Worm (Caenorhabditis elegans) whole organism, L3 larva: ENCODE results near the gene xbp-1.

ENCODE experiments used
- R02D3.7 ChIP-seq: fragments of 150-350 bp; optimal IDR thresholded peaks from 2 replicates; lab custom pipeline; 2014; ENCODE audit warnings: missing biosample characterization, missing genetic modification characterization
- ZK546.5 ChIP-seq: sonication (generic microtip); optimal IDR thresholded peaks from 2 replicates; lab custom pipeline; 2017; ENCODE audit warnings: missing biosample characterization, missing genetic modification characterization
- aly-2 ChIP-seq: fragments of 150-350 bp; optimal IDR thresholded peaks from 2 replicates; lab custom pipeline; 2014; ENCODE audit warnings: missing biosample characterization, missing genetic modification characterization
- ama-1 ChIP-seq: fragments of 150-350 bp; optimal IDR thresholded peaks from 2 replicates; lab custom pipeline; 2018
- ceh-16 ChIP-seq: sonication (generic microtip); optimal IDR thresholded peaks from 2 replicates; lab custom pipeline; 2017; ENCODE audit warnings: missing biosample characterization, missing genetic modification characterization
- ceh-28 ChIP-seq: fragments of 150-350 bp; optimal IDR thresholded peaks from 2 replicates; lab custom pipeline; 2014; ENCODE audit warnings: missing biosample characterization, missing genetic modification reagents, missing genetic modification characterization
- ceh-82 ChIP-seq: fragments of 150-350 bp; optimal IDR thresholded peaks from 2 replicates; lab custom pipeline; 2014; ENCODE audit warnings: missing biosample characterization, missing genetic modification characterization
- ceh-9 ChIP-seq: sonication (generic microtip); optimal IDR thresholded peaks from 2 replicates; lab custom pipeline; 2018; ENCODE audit warnings: missing biosample characterization, missing genetic modification characterization
- daf-12 ChIP-seq: fragments of 150-350 bp; optimal IDR thresholded peaks from 2 replicates; lab custom pipeline; 2014; ENCODE audit warnings: missing biosample characterization, missing genetic modification reagents, missing genetic modification characterization
- egl-27 ChIP-seq: sonication (generic microtip); optimal IDR thresholded peaks from 4 replicates; lab custom pipeline; 2017; ENCODE audit warnings: missing biosample characterization, missing genetic modification reagents, missing genetic modification characterization
- egl-5 ChIP-seq: fragments of 150-350 bp; optimal IDR thresholded peaks from 2 replicates; lab custom pipeline; 2017; ENCODE audit warnings: missing biosample characterization, missing genetic modification reagents, missing genetic modification characterization, inconsistent platforms
- elt-1 ChIP-seq: fragments of 150-350 bp; optimal IDR thresholded peaks from 2 replicates; lab custom pipeline; 2014; ENCODE audit warnings: missing biosample characterization, missing genetic modification characterization
- elt-2 ChIP-seq: sonication (generic microtip); optimal IDR thresholded peaks from 2 replicates; lab custom pipeline; 2016; ENCODE audit warnings: missing genetic modification reagents, mild to moderate bottlenecking, missing genetic modification characterization, missing compliant biosample characterization
- elt-3 ChIP-seq, 3 experiments: fragments of 150-350 bp in 1 of 3; sonication (generic microtip) in 2 of 3; optimal IDR thresholded peaks; 2 replicates in 2 of 3; 4 replicates in 1 of 3; lab custom pipeline; 2014 to 2017; ENCODE audit warnings: missing biosample characterization in 3 of 3, missing genetic modification characterization in 3 of 3
- eor-1 ChIP-seq, 2 experiments: fragments of 150-350 bp; optimal IDR thresholded peaks; 2 replicates each; lab custom pipeline; 2014 to 2018; ENCODE audit warnings: missing biosample characterization in 2 of 2, missing genetic modification characterization in 2 of 2
- fkh-10 ChIP-seq: sonication (generic microtip); optimal IDR thresholded peaks from 2 replicates; lab custom pipeline; 2017; ENCODE audit warnings: missing biosample characterization, missing genetic modification reagents, missing genetic modification characterization
- fkh-2 ChIP-seq: fragments of 150-350 bp; optimal IDR thresholded peaks from 2 replicates; lab custom pipeline; 2014; ENCODE audit warnings: missing biosample characterization, missing genetic modification reagents, missing genetic modification characterization
- fos-1 ChIP-seq: fragments of 150-350 bp; optimal IDR thresholded peaks from 2 replicates; lab custom pipeline; 2014; ENCODE audit warnings: missing biosample characterization, missing genetic modification characterization
- hmg-11 ChIP-seq: sonication (generic microtip); optimal IDR thresholded peaks from 2 replicates; lab custom pipeline; 2016; ENCODE audit warnings: missing genetic modification characterization, missing compliant biosample characterization
- jun-1 ChIP-seq: fragments of 150-350 bp; optimal IDR thresholded peaks from 2 replicates; lab custom pipeline; 2014; ENCODE audit warnings: missing biosample characterization, missing genetic modification reagents, missing genetic modification characterization
- lin-15B ChIP-seq: fragments of 150-350 bp; optimal IDR thresholded peaks from 2 replicates; lab custom pipeline; 2014; ENCODE audit warnings: missing biosample characterization, missing genetic modification characterization
- lin-39 ChIP-seq: fragments of 150-350 bp; optimal IDR thresholded peaks from 2 replicates; lab custom pipeline; 2018; ENCODE audit warnings: missing biosample characterization, missing genetic modification reagents, missing genetic modification characterization
- lsy-12 ChIP-seq: sonication (generic microtip); optimal IDR thresholded peaks from 2 replicates; lab custom pipeline; 2016; ENCODE audit warnings: mild to moderate bottlenecking, missing genetic modification characterization, missing compliant biosample characterization
- mdl-1 ChIP-seq: fragments of 150-350 bp; optimal IDR thresholded peaks from 2 replicates; lab custom pipeline; 2014; ENCODE audit warnings: missing biosample characterization, missing genetic modification characterization
- mml-1 ChIP-seq: fragments of 150-350 bp; sonication (generic microtip); optimal IDR thresholded peaks from 3 replicates; lab custom pipeline; 2014; ENCODE audit warnings: missing biosample characterization, missing genetic modification characterization
- nfya-1 ChIP-seq: sonication (generic microtip); optimal IDR thresholded peaks from 2 replicates; lab custom pipeline; 2017; ENCODE audit warnings: missing genetic modification characterization, mild to moderate bottlenecking, missing compliant biosample characterization, antibody characterized with exemption, moderate library complexity; ENCODE audit not compliant: insufficient read depth
- nhr-11 ChIP-seq: fragments of 150-350 bp; optimal IDR thresholded peaks from 2 replicates; lab custom pipeline; 2014; ENCODE audit warnings: missing biosample characterization, missing genetic modification characterization
- nhr-12 ChIP-seq: fragments of 150-350 bp; optimal IDR thresholded peaks from 2 replicates; lab custom pipeline; 2014; ENCODE audit warnings: missing biosample characterization, missing genetic modification characterization
- nhr-23 ChIP-seq: fragments of 150-350 bp; optimal IDR thresholded peaks from 2 replicates; lab custom pipeline; 2014; ENCODE audit warnings: missing biosample characterization, missing genetic modification reagents, missing genetic modification characterization
- nhr-237 ChIP-seq: fragments of 150-350 bp; optimal IDR thresholded peaks from 2 replicates; lab custom pipeline; 2014; ENCODE audit warnings: missing biosample characterization, missing genetic modification characterization
- nhr-25 ChIP-seq: sonication (generic microtip); optimal IDR thresholded peaks from 2 replicates; lab custom pipeline; 2017; ENCODE audit warnings: missing biosample characterization, missing genetic modification characterization
- nhr-28 ChIP-seq: fragments of 150-350 bp; optimal IDR thresholded peaks from 2 replicates; lab custom pipeline; 2014; ENCODE audit warnings: missing biosample characterization, missing genetic modification characterization
- nhr-43 ChIP-seq: sonication (generic microtip); optimal IDR thresholded peaks from 2 replicates; lab custom pipeline; 2016; ENCODE audit warnings: mild to moderate bottlenecking, missing genetic modification characterization, missing compliant biosample characterization; ENCODE audit not compliant: poor library complexity, severe bottlenecking
- nhr-67 ChIP-seq: fragments of 150-350 bp; optimal IDR thresholded peaks from 2 replicates; lab custom pipeline; 2014; ENCODE audit warnings: missing biosample characterization, missing genetic modification characterization
- nhr-76 ChIP-seq: fragments of 150-350 bp; sonication (generic microtip); optimal IDR thresholded peaks from 5 replicates; lab custom pipeline; 2014; ENCODE audit warnings: missing biosample characterization, missing genetic modification characterization
- nhr-77 ChIP-seq: fragments of 150-350 bp; optimal IDR thresholded peaks from 2 replicates; lab custom pipeline; 2014; ENCODE audit warnings: missing biosample characterization, missing genetic modification characterization
- pha-4 ChIP-seq: fragments of 150-350 bp; optimal IDR thresholded peaks from 2 replicates; lab custom pipeline; 2014; ENCODE audit warnings: missing biosample characterization, missing genetic modification reagents, missing genetic modification characterization
- pqm-1 ChIP-seq: fragments of 150-350 bp; optimal IDR thresholded peaks from 2 replicates; lab custom pipeline; 2017; ENCODE audit warnings: missing biosample characterization, missing genetic modification characterization, inconsistent platforms
- sea-2 ChIP-seq: fragments of 150-350 bp; sonication (generic microtip); optimal IDR thresholded peaks from 4 replicates; lab custom pipeline; 2014; ENCODE audit warnings: missing biosample characterization, missing genetic modification reagents, missing genetic modification characterization
- skn-1 ChIP-seq: fragments of 150-350 bp; optimal IDR thresholded peaks from 2 replicates; lab custom pipeline; 2014; ENCODE audit warnings: missing biosample characterization, missing genetic modification characterization
- snpc-4 ChIP-seq: fragments of 150-350 bp; optimal IDR thresholded peaks from 2 replicates; lab custom pipeline; 2014; ENCODE audit warnings: missing biosample characterization, missing genetic modification characterization
- tbx-2 ChIP-seq: sonication (generic microtip); optimal IDR thresholded peaks from 2 replicates; lab custom pipeline; 2016; ENCODE audit warnings: mild to moderate bottlenecking, missing genetic modification characterization, missing compliant biosample characterization
- unc-39 ChIP-seq: sonication (generic microtip); optimal IDR thresholded peaks from 4 replicates; lab custom pipeline; 2017; ENCODE audit warnings: missing biosample characterization, missing genetic modification characterization
- unc-62 ChIP-seq: fragments of 150-350 bp; sonication (generic microtip); optimal IDR thresholded peaks from 4 replicates; lab custom pipeline; 2014; ENCODE audit warnings: missing biosample characterization, missing genetic modification reagents, missing genetic modification characterization
- zag-1 ChIP-seq: fragments of 150-350 bp; optimal IDR thresholded peaks from 2 replicates; lab custom pipeline; 2014; ENCODE audit warnings: missing biosample characterization, missing genetic modification characterization
- ztf-11 ChIP-seq: fragments of 150-350 bp; optimal IDR thresholded peaks from 2 replicates; lab custom pipeline; 2014; ENCODE audit warnings: missing biosample characterization, missing genetic modification characterization
- ztf-4 ChIP-seq: fragments of 150-350 bp; optimal IDR thresholded peaks from 2 replicates; lab custom pipeline; 2014; ENCODE audit warnings: missing biosample characterization, missing genetic modification characterization

Gene xbp-1

DNA sequence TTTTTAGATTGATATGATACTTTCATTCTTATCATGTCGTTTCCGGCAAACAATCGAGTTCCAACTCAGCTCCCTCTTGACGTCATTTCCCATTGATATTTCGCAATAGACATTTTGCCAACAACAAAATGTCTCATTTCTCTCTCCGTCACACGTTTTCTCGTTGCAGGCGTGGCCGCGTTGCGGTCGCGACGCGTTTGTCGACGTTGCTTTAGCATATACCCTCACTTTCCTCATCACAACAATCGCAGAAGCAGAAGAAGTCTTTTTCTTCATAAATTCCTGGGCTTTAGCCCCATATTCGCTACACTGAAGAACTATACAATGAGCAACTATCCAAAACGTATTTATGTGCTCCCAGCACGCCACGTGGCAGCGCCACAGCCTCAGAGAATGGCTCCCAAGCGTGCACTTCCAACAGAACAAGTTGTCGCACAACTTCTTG is at the start of gene xbp-1:
TSS of gene xbp-1 (plus strand) at position 151 of the 445 bp plus-strand sequence.
- TF ChIP-seq ztf-4 (tag; lab: Kevin White, UChicago) (no peak), sea-2 (peak; percentile 75), nhr-67 (tag; lab: Kevin White, UChicago) (no peak), ceh-16 (tag; lab: Kevin White, UChicago) (no peak), aly-2 (tag; lab: Kevin White, UChicago) (no peak), unc-62 (GFP tag; lab: Kevin White, UChicago) (peak; percentile 30), zag-1 (tag; lab: Kevin White, UChicago) (no peak), nhr-237 (tag; lab: Kevin White, UChicago) (no peak), fkh-10 (GFP tag; lab: Kevin White, UChicago) (peak; percentile 66), eor-1 (tag; optimal IDR thresholded peaks at IDR 0.05; lab: Kevin White, UChicago) (no peak), nhr-77 (tag; lab: Kevin White, UChicago) (no peak), egl-5 (tag; lab: Kevin White, UChicago) (peak; percentile 90), nfya-1 (tag; lab: Kevin White, UChicago) (peak; percentile 94), mdl-1 (tag; lab: Kevin White, UChicago) (peak; percentile 55), ceh-28 (tag; lab: Kevin White, UChicago) (peak; percentile 75), skn-1 (tag; lab: Kevin White, UChicago) (peak; percentile 88), hmg-11 (tag; lab: Kevin White, UChicago) (peak; percentile 80), ZK546.5 (no peak), elt-3 (tag; optimal IDR thresholded peaks at IDR 0.05; lab: Kevin White, UChicago) (peak in 2 of 3 experiments; percentile 35 to 41), lin-39 (tag; lab: Kevin White, UChicago) (peak; percentile 94), nhr-76 (tag; lab: Kevin White, UChicago) (no peak), snpc-4 (tag; lab: Kevin White, UChicago) (peak; percentile 76), elt-1 (tag; lab: Kevin White, UChicago) (no peak), unc-39 (tag; lab: Kevin White, UChicago) (no peak), nhr-25 (tag; lab: Kevin White, UChicago) (peak; percentile 94), ceh-9 (tag; lab: Kevin White, UChicago) (no peak), jun-1 (tag; lab: Kevin White, UChicago) (peak; percentile 96), R02D3.7 (tag; lab: Kevin White, UChicago) (peak; percentile 64), elt-2 (tag; lab: Kevin White, UChicago) (peak; percentile 98), mml-1 (tag; lab: Kevin White, UChicago) (no peak), lin-15B (tag; lab: Kevin White, UChicago) (peak; percentile 84), nhr-12 (no peak), nhr-43 (tag; lab: Kevin White, UChicago) (peak; percentile 39), egl-27 (peak; percentile 86), pha-4 (peak; percentile 95), pqm-1 (tag; lab: Kevin White, UChicago) (peak; percentile 97), daf-12 (tag; lab: Kevin White, UChicago) (no peak), fkh-2 (no peak), nhr-11 (peak; percentile 73), ztf-11 (tag; lab: Kevin White, UChicago) (no peak), ama-1 (lab: Kevin White, UChicago) (peak; percentile 88), lsy-12 (tag; lab: Kevin White, UChicago) (peak; percentile 81), ceh-82 (tag; lab: Kevin White, UChicago) (peak; percentile 45), nhr-28 (tag; lab: Kevin White, UChicago) (no peak), nhr-23 (tag; lab: Kevin White, UChicago) (peak; percentile 89), tbx-2 (tag; lab: Kevin White, UChicago) (peak; percentile 16), fos-1 (peak; percentile 85)
- TF ChIP-seq, all 47 proteins: peak for 28
